Worm (Caenorhabditis elegans) whole organism, late embryonic: Measurements from ENCODE around the gene igeg-1.
A peak's percentile ranks its signal among the peaks of the same experiment; 100 is the strongest.

Source experiments
- C08G9.2 ChIP-seq: sonication (generic microtip); optimal IDR thresholded peaks from 2 replicates; lab custom pipeline; 2016; ENCODE audit warnings: mild to moderate bottlenecking, missing genetic modification characterization, moderate library complexity, missing compliant biosample characterization
- C38D4.7 ChIP-seq: fragments of 200-800 bp; sonication (Bioruptor generic); optimal IDR thresholded peaks from 2 replicates; lab custom pipeline; 2018; ENCODE audit warnings: mild to moderate bottlenecking, missing genetic modification characterization, moderate library complexity, missing compliant biosample characterization
- F13H6.1 ChIP-seq: sonication (generic microtip); optimal IDR thresholded peaks from 2 replicates; lab custom pipeline; 2016; ENCODE audit warnings: missing genetic modification characterization, missing compliant biosample characterization
- ama-1 ChIP-seq: fragments of 150-350 bp; optimal IDR thresholded peaks from 2 replicates; lab custom pipeline; 2014
- ceh-14 ChIP-seq: sonication (generic microtip); optimal IDR thresholded peaks from 2 replicates; lab custom pipeline; 2016; ENCODE audit warnings: missing genotype, missing genetic modification characterization, missing compliant biosample characterization
- ceh-19 ChIP-seq: fragments of 200-800 bp; sonication (Bioruptor generic); optimal IDR thresholded peaks from 2 replicates; lab custom pipeline; 2018; ENCODE audit warnings: mild to moderate bottlenecking, missing genetic modification characterization, missing compliant biosample characterization
- ceh-2 ChIP-seq: sonication (generic microtip); optimal IDR thresholded peaks from 2 replicates; lab custom pipeline; 2016; ENCODE audit warnings: missing genotype, missing genetic modification characterization, missing compliant biosample characterization
- ceh-24 ChIP-seq: sonication (generic microtip); optimal IDR thresholded peaks from 2 replicates; lab custom pipeline; 2016; ENCODE audit warnings: mild to moderate bottlenecking, missing genetic modification characterization, missing compliant biosample characterization
- ceh-30 ChIP-seq: fragments of 150-350 bp; optimal IDR thresholded peaks from 2 replicates; lab custom pipeline; 2014; ENCODE audit warnings: missing biosample characterization, missing genetic modification characterization
- ceh-31 ChIP-seq: sonication (generic microtip); optimal IDR thresholded peaks from 2 replicates; lab custom pipeline; 2016; ENCODE audit warnings: missing genetic modification characterization, missing compliant biosample characterization
- ceh-34 ChIP-seq: sonication (generic microtip); optimal IDR thresholded peaks from 2 replicates; lab custom pipeline; 2016; ENCODE audit warnings: mild to moderate bottlenecking, missing genetic modification characterization, missing compliant biosample characterization
- ceh-48 ChIP-seq: sonication (generic microtip); optimal IDR thresholded peaks from 2 replicates; lab custom pipeline; 2016; ENCODE audit warnings: missing genetic modification characterization, inconsistent platforms, missing compliant biosample characterization
- ceh-9 ChIP-seq: sonication (generic microtip); optimal IDR thresholded peaks from 2 replicates; lab custom pipeline; 2016; ENCODE audit warnings: mild to moderate bottlenecking, missing genetic modification characterization, inconsistent platforms, missing compliant biosample characterization
- elt-2 ChIP-seq: sonication (generic microtip); optimal IDR thresholded peaks from 2 replicates; lab custom pipeline; 2016; ENCODE audit warnings: missing genetic modification reagents, missing genetic modification characterization, missing compliant biosample characterization
- elt-4 ChIP-seq: sonication (generic microtip); optimal IDR thresholded peaks from 2 replicates; lab custom pipeline; 2016; ENCODE audit warnings: missing genetic modification characterization, missing compliant biosample characterization
- eyg-1 ChIP-seq: sonication (generic microtip); optimal IDR thresholded peaks from 2 replicates; lab custom pipeline; 2016; ENCODE audit warnings: missing genotype, missing genetic modification characterization, missing compliant biosample characterization
- fkh-10 ChIP-seq: fragments of 150-350 bp; optimal IDR thresholded peaks from 2 replicates; lab custom pipeline; 2014; ENCODE audit warnings: missing biosample characterization, missing genetic modification reagents, missing genetic modification characterization
- fkh-6 ChIP-seq: sonication (generic microtip); optimal IDR thresholded peaks from 2 replicates; lab custom pipeline; 2016; ENCODE audit warnings: missing genetic modification characterization, missing compliant biosample characterization
- gmeb-2 ChIP-seq: sonication (generic microtip); optimal IDR thresholded peaks from 2 replicates; lab custom pipeline; 2016; ENCODE audit warnings: missing genetic modification characterization, inconsistent platforms, missing compliant biosample characterization
- hlh-8 ChIP-seq: sonication (generic microtip); optimal IDR thresholded peaks from 2 replicates; lab custom pipeline; 2016; ENCODE audit warnings: missing genotype, missing genetic modification characterization, missing compliant biosample characterization
- lim-6 ChIP-seq: sonication (generic microtip); optimal IDR thresholded peaks from 2 replicates; lab custom pipeline; 2016; ENCODE audit warnings: missing genetic modification characterization, missing compliant biosample characterization
- lin-11 ChIP-seq: fragments of 200-800 bp; sonication (Bioruptor generic); optimal IDR thresholded peaks from 2 replicates; lab custom pipeline; 2018; ENCODE audit warnings: mild to moderate bottlenecking, missing genetic modification characterization, missing compliant biosample characterization
- madf-2 ChIP-seq: sonication (generic microtip); optimal IDR thresholded peaks from 2 replicates; lab custom pipeline; 2017; ENCODE audit warnings: missing genetic modification characterization, missing compliant biosample characterization
- mec-3 ChIP-seq: sonication (generic microtip); optimal IDR thresholded peaks from 2 replicates; lab custom pipeline; 2016; ENCODE audit warnings: borderline replicate concordance, missing genetic modification characterization, missing compliant biosample characterization
- nhr-232 ChIP-seq: sonication (generic microtip); optimal IDR thresholded peaks from 2 replicates; lab custom pipeline; 2016; ENCODE audit warnings: missing genetic modification characterization, missing compliant biosample characterization
- odd-2 ChIP-seq: sonication (generic microtip); optimal IDR thresholded peaks from 2 replicates; lab custom pipeline; 2017; ENCODE audit warnings: antibody characterized with exemption, mild to moderate bottlenecking, missing genetic modification characterization, missing compliant biosample characterization
- pag-3 ChIP-seq: sonication (generic microtip); optimal IDR thresholded peaks from 2 replicates; lab custom pipeline; 2016; ENCODE audit warnings: missing compliant biosample characterization, missing genetic modification characterization, borderline replicate concordance
- pax-1 ChIP-seq: fragments of 150-350 bp; optimal IDR thresholded peaks from 2 replicates; lab custom pipeline; 2014; ENCODE audit warnings: missing biosample characterization, missing genetic modification characterization
- sox-2 ChIP-seq: fragments of 200-800 bp; sonication (Bioruptor generic); IDR thresholded peaks from 2 replicates; pipeline ENCODE4 v1.3.6; 2022; ENCODE audit warnings: missing genetic modification reagents, missing genetic modification characterization, missing compliant biosample characterization
- sox-4 ChIP-seq: sonication (generic microtip); optimal IDR thresholded peaks from 2 replicates; lab custom pipeline; 2017; ENCODE audit warnings: mild to moderate bottlenecking, missing genetic modification characterization, inconsistent platforms, missing compliant biosample characterization
- syd-9 ChIP-seq: sonication (generic microtip); optimal IDR thresholded peaks from 2 replicates; lab custom pipeline; 2016; ENCODE audit warnings: mild to moderate bottlenecking, missing genetic modification characterization, moderate library complexity, missing compliant biosample characterization
- tbx-7 ChIP-seq: sonication (generic microtip); optimal IDR thresholded peaks from 2 replicates; lab custom pipeline; 2016; ENCODE audit warnings: missing genotype, missing genetic modification characterization, missing compliant biosample characterization
- ttx-3 ChIP-seq: sonication (generic microtip); optimal IDR thresholded peaks from 2 replicates; lab custom pipeline; 2016; ENCODE audit warnings: missing genetic modification reagents, missing genetic modification characterization, missing compliant biosample characterization
- unc-42 ChIP-seq: sonication (generic microtip); optimal IDR thresholded peaks from 2 replicates; lab custom pipeline; 2016; ENCODE audit warnings: missing genotype, missing genetic modification characterization, missing compliant biosample characterization
- unc-55 ChIP-seq: sonication (generic microtip); optimal IDR thresholded peaks from 2 replicates; lab custom pipeline; 2017; ENCODE audit warnings: missing biosample characterization, missing genetic modification reagents, missing genetic modification characterization
- zip-5 ChIP-seq: sonication (generic microtip); optimal IDR thresholded peaks from 2 replicates; lab custom pipeline; 2016; ENCODE audit warnings: missing genetic modification characterization, missing compliant biosample characterization
- ztf-16 ChIP-seq: sonication (generic microtip); optimal IDR thresholded peaks from 2 replicates; lab custom pipeline; 2017; ENCODE audit warnings: missing genetic modification characterization, missing compliant biosample characterization

igeg-1 gene

DNA sequence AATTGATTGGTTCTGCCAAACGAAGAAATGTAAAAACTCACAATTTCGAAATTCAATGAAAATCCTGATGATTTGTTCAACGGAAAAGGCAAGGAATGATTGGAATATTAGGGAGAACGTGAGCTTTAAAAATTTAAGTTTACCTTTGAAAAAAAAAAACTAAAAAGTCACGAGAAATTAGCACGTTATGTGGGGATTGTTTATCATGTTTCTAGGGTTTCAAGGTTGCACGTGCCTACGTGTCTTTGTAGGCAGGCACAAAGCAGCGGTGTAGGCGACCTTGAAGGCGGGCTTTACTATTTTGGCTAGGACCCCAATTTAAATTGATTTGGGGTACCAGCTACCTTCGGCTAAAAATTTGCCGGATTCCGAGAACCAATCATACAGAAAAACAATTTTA, 4.9 kb downstream of the igeg-1 start, which contains the start of gene F28E10.4:
TSS of gene F28E10.4 (minus strand) at position 101 of the 400 bp plus-strand sequence.
- TF ChIP-seq eyg-1 (tag; lab: Kevin White, UChicago) = no peak
- TF ChIP-seq ceh-24 (tag; lab: Kevin White, UChicago) = no peak
- TF ChIP-seq zip-5 (tag; lab: Kevin White, UChicago) = no peak
- no peak for TF ChIP-seq ceh-19 (GFP tag; lab: Kevin White, UChicago)
- TF ChIP-seq tbx-7 = no peak
- no peak for TF ChIP-seq gmeb-2 (tag; lab: Kevin White, UChicago)
- no peak for TF ChIP-seq hlh-8
- TF ChIP-seq ttx-3 (tag; lab: Kevin White, UChicago) = no peak
- TF ChIP-seq unc-55 = no peak
- TF ChIP-seq sox-2 = no peak
- no peak for TF ChIP-seq ceh-14 (tag; lab: Kevin White, UChicago)
- no peak for TF ChIP-seq ztf-16
- no peak for TF ChIP-seq ceh-30 (tag; lab: Kevin White, UChicago)
- TF ChIP-seq, all 69 proteins: peak for 0

DNA sequence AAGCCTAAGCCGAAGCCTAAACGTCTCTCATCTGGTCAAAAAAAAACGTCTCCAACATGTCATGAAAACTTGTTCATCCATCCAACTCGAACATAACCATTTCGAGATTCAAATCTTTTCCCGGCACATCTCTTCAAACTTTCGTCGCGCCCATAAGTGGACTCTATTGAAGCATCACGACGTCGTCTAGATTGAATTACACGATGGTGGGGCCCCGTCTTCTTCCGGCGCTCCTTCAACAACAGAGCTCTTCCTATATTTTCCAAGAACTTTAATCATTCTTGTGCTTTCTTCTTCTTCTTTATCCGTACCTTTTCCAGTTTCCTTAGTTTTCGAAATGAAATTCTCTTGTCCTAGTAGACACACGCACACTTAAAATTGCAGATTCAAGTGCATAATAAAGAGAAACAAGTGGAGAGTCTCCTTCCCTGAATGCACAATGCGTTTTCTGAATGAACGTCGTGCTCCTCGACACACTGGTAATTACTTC, 6.0 kb downstream of the igeg-1 start, which contains the start of gene F28E10.1:
TSS of gene F28E10.1 (plus strand) at position 440 of the 490 bp plus-strand sequence.
- TF ChIP-seq ceh-31 = peak; percentile 38
- peak; percentile 86 for TF ChIP-seq unc-42 (tag; lab: Kevin White, UChicago)
- no peak for TF ChIP-seq pag-3
- TF ChIP-seq syd-9 (tag; lab: Kevin White, UChicago) = no peak
- TF ChIP-seq ama-1 (lab: Kevin White, UChicago) = no peak

DNA sequence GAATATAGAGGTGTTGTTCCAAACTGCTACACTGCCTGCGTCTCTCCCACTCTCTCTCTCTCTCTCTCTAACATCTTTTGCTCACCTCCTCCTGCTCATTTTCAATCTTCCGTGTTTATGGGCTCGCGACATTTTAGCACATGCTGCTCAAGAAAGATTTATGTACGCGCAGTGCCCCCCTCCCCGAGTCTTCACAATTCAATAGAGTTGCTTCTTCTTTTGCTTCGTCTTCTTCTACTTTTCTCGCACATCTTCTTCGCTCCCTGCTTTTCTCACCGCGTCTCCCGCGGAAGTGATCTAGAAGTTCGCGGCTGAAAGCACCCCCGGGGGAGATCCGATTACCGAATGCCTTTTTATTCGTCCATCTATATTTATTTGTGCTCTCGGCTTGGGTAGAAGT, 8.2 kb downstream of the igeg-1 start:
- TF ChIP-seq F13H6.1 (tag; lab: Kevin White, UChicago) (no peak), unc-42 (tag; lab: Kevin White, UChicago) (peak; percentile 89), ama-1 (lab: Kevin White, UChicago) (no peak), ceh-48 (no peak), ceh-34 (tag; lab: Kevin White, UChicago) (peak; percentile 20), elt-4 (no peak), pax-1 (tag; lab: Kevin White, UChicago) (no peak), odd-2 (tag; lab: Kevin White, UChicago) (no peak), elt-2 (tag; lab: Kevin White, UChicago) (no peak), unc-55 (peak; percentile 19), lin-11 (tag; lab: Kevin White, UChicago) (no peak), gmeb-2 (tag; lab: Kevin White, UChicago) (no peak), C38D4.7 (GFP tag; lab: Kevin White, UChicago) (no peak), nhr-232 (no peak), lim-6 (tag; lab: Kevin White, UChicago) (no peak), ceh-31 (peak; percentile 69), mec-3 (tag; lab: Kevin White, UChicago) (no peak), fkh-10 (GFP tag; lab: Kevin White, UChicago) (no peak), fkh-6 (tag; lab: Kevin White, UChicago) (no peak), sox-4 (no peak)
- TF ChIP-seq, all 69 proteins: peak for 4

DNA sequence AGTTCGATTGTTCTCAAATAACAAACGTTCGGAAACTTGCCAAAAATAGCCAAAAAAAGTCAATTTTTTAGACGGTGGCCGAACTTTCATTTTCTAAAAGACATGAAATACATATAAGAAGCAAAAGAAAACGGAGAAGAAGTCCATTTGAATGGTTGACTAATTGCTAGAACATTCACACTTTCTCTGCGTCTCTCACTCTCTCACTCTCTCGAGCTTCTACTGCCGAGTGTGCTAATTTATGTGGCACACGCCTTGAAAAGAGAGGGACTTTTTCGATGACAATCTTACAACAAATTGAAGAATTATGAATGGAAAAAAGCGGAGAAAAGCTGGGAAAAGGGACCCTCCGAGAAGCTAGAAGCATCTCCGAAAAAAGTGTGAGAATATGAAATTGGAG, 11.6 kb downstream of the igeg-1 start:
- no peak for TF ChIP-seq ceh-2
- TF ChIP-seq madf-2 (tag; lab: Kevin White, UChicago) = no peak
- no peak for TF ChIP-seq lin-11 (tag; lab: Kevin White, UChicago)
- TF ChIP-seq odd-2 (tag; lab: Kevin White, UChicago) = no peak
- no peak for TF ChIP-seq ceh-31
- TF ChIP-seq sox-2 = no peak
- TF ChIP-seq ceh-9 (tag; lab: Kevin White, UChicago) = no peak
- no peak for TF ChIP-seq hlh-8
- no peak for TF ChIP-seq elt-2 (tag; lab: Kevin White, UChicago)
- no peak for TF ChIP-seq gmeb-2 (tag; lab: Kevin White, UChicago)
- no peak for TF ChIP-seq C08G9.2
